Fruit fly (Drosophila melanogaster) whole organism, larva: Measurements from ENCODE around the gene slpr.

ENCODE experiments used
- noc ChIP-seq: fragments of 200-800 bp; sonication (Bioruptor generic); optimal IDR thresholded peaks from 3 replicates; lab custom pipeline; 2019; ENCODE audit warnings: missing biosample characterization, mild to moderate bottlenecking, missing genetic modification characterization, moderate library complexity

The slpr gene

dm6 chrX:8195449-8196156 lies 18.6 kb upstream of the slpr start:
- no peak for TF ChIP-seq noc (tag; lab: Kevin White, UChicago)

DNA sequence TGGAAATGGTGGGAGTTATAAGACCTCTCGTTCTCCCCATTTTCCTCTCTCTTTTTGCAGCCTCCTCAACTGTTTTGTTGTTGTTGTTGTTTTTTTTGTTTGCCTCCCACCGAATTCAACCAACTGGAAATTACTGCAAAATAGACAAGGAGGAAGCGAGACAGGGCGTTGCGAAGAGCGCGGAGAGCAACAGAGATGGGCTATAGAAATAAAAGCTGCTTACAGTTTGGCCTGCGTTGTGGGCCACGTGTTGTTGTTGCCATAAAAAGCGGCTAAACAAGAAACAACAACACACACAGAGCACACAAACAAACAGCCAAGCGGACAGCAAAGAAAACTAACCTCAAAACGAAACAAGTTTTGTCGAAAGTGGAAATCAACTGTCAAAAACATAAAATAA lies 17.6 kb upstream of the slpr start:
- no peak for TF ChIP-seq noc (tag; lab: Kevin White, UChicago)

DNA sequence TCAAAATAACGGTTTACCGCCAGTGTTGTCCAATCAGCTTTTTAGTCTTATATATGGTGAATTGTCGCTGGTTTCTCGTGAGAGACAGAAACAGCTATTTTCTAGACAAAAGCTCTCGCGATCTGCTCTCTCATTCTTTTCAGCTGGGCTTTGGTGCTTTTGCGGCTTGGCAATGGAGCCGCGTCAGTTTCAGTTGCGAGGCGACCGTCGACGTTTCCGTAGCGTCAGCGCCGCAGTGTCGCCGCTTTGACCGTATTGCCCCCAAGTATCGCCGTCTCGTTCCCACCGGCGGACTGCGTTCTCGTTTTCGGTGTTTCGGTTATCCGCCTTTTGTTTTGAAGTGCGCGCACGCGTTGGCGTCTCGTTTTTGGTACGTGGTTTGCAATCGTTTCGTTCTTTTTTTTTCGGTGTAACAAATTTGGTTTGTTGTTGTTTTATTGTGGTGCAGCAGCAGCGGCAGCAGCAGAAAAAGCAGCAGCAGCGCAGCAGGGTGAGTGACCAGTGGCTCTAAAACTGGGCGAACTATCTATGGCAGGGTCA lies 16.1 kb upstream of the slpr start:
- no peak for TF ChIP-seq noc (tag; lab: Kevin White, UChicago)

- no peak for TF ChIP-seq noc (tag; lab: Kevin White, UChicago)
Observed at dm6 chrX:8192191-8192590, 15.2 kb upstream of the slpr start.

dm6 chrX:8179858-8180257 lies 2.9 kb upstream of the slpr start:
- TF ChIP-seq noc (tag; lab: Kevin White, UChicago) = no peak

DNA sequence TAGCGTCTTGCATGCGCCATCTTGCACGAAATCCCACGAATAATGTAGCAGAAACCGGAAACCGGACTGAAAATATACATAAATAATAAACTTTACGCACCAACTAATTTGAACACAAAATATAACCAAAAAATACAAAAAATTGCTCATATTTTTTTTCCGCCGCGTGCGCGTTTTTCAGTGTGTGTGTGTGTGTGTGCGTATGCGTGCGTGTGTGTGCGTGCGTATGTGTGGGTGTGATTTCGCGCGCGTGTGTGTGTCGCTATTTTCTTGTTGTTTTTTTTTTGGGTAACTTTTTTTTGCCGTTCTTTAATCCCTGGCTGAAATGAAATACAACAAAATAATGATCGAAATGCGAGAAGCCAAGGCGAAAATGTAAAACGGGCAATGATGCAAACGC lies 2.0 kb upstream of the slpr start:
- no peak for TF ChIP-seq noc (tag; lab: Kevin White, UChicago)

DNA sequence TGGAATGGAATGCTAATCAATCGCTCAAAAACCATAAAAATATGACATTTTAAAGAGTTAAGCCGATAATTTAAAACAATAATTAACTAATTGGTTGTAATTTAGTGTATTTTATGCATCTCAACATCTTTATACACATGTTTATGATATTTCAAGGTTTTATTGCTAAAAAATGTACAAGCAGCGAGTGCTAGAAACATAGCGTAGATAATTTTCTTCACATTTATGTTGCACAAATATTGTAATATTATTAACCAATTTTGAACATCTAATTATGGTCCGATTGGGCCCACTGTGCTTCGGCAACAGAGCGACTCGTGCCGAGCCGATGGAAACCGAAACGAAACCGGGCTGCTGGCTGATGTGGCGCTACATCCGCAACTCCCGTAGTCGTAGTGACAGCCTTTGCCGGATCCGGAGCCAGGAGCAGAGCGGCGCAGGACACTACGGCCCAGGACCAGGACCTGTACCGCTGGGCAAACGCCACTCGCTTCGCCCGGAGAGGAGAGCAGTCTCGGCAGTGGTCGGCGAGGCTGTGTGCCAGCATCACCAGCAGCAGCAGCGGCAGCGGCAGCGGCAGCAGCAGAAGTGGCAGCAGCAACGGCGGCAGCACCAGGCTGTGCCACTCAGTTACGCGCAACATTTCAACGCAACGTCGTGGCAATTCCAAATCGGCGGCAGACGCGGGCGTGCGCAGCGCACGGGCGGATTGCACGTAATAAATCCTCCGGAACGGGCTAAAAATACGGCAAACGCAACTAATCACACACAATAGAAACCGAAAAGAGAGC lies 1.4 kb upstream of the slpr start, which contains the start of gene sdt:
TSS of gene sdt (plus strand) at position 385 of the 791 bp plus-strand sequence.
- TF ChIP-seq noc (tag; lab: Kevin White, UChicago) = no peak

DNA sequence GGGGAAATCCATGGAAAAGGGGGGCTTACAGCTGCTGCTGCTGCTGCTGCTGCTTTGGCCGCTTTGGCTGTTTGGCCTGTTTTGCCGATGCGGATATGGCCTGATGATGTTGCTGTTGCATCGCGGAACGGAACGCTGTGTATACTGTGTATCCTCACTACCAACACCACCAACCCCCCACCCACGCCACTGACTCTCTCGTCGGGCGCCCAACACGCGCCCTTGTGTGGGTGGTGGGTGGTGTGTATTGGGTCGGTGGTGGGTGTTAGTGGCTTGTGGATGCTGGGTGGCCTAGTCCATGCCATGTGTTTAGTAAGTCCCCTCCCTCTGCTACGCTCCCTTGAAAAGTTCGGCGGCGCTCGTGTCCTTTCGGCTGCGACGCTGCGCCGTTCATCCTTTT lies 757 bp upstream of the slpr start:
- no peak for TF ChIP-seq noc (tag; lab: Kevin White, UChicago)

dm6 chrX:8176291-8177029 lies 525 bp downstream of the slpr start:
- TF ChIP-seq noc (tag; lab: Kevin White, UChicago) = no peak

dm6 chrX:8170166-8170565 lies 6.8 kb downstream of the slpr start, which contains the start of gene CG2278:
TSS of gene CG2278 (minus strand) at chrX:8170266.
- TF ChIP-seq noc (tag; lab: Kevin White, UChicago) = no peak

DNA sequence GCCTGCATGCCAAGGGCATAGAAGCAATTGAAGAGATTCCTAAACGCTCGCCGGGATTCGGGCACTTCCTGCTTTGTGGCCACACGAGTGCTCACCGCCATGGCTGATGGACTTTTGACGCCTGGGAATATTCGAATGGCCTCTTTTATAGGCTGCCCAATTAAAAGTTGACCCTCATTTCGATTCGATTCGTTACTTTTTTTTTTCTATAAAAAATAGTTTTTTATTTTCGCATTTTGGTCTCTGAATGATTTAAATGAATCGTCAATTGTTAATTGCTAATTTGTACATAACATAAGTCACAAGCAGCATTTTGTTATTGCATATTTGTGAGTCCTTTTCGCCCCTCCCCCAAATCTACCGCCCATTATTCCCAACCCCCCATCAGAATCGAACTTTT lies 11.4 kb downstream of the slpr start, which contains the start of gene Or7a:
TSS of gene Or7a (minus strand) at position 101 of the 400 bp plus-strand sequence.
- no peak for TF ChIP-seq noc (tag; lab: Kevin White, UChicago)

DNA sequence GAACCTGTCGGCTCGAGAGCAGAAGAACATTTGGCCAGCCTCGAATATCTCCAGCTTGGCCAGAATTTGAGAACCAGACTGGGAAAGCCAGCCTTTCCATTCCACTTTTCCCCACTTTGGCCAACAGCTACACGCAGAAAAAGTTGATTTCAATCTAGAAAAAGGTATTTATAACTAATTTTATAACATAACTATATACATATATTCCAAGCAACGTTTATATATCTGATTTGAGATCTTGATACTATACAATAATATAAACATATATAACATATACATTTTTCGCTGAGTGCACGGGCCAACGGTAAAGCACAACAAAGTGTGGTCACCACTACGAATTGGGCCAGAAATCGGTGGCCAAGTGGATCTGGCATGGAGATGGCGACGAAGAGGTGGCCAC lies 13.5 kb downstream of the slpr start:
- TF ChIP-seq noc (tag; lab: Kevin White, UChicago) = no peak

dm6 chrX:8162692-8163091 lies 14.3 kb downstream of the slpr start, which contains the start of gene CG10761:
TSS of gene CG10761 (minus strand) at chrX:8162792.
- TF ChIP-seq noc (tag; lab: Kevin White, UChicago) = no peak

dm6 chrX:8159754-8160153 lies 17.2 kb downstream of the slpr start, which contains the start of gene CG15337:
TSS of gene CG15337 (plus strand) at chrX:8160054.
- no peak for TF ChIP-seq noc (tag; lab: Kevin White, UChicago)

dm6 chrX:8158942-8159472 lies 18.0 kb downstream of the slpr start:
- TF ChIP-seq noc (tag; lab: Kevin White, UChicago) = no peak
